Comparison of ENCODE assay signal across 1 fruit fly cellular context in the genomic region with DNA sequence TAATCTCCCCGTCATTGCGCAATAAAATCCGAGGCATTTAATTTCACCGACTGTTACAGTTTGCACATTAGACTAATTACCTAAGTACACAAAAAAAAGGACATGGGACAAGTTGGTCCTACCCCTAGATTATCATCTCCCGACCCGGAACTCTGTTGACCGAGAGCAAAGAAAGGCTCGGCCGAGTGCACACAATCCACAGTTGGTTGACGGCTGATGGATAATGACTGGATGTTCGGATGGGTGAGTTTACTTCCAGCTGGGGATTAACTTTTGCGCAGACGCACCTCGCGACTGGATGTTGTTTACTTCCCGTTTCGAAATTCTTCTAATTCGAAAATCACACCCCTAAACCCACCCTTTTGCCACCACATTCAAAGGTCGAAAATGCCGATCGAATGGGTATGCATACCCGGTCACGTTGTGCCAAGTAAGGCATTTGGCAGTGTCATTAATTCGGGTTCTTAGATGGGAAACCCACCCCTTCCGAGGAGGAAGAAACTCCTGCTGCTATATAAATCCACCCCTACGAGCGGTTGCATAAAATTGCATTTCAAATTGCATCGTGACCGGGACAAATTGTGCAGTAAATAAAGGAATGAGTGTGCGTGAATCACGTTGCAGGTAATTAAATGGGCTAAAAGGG.
A peak's percentile ranks its signal among the peaks of the same experiment; 100 is the strongest.
TF ChIP-seq lines count a peak whose summit lies in the region.

No protein-coding gene starts in this region.

TF ChIP-seq in whole organism, embryonic, 481 proteins besides CTCF, POLR2A, EP300 and RAD21 (continued from another document):
- TF ChIP-seq ewg (GFP tag; optimal IDR thresholded peaks at IDR 0.05; lab: Kevin White, UChicago) (peak; percentile 65), HHEX (GFP tag; optimal IDR thresholded peaks at IDR 0.05; lab: Kevin White, UChicago) (no peak), scrt (GFP tag; optimal IDR thresholded peaks at IDR 0.05; lab: Kevin White, UChicago) (peak; percentile 88), hth (optimal IDR thresholded peaks at IDR 0.05; lab: Kevin White, UChicago) (no peak), kni (GFP tag; optimal IDR thresholded peaks at IDR 0.05; lab: Kevin White, UChicago) (peak; percentile 32), dpn (GFP tag; optimal IDR thresholded peaks at IDR 0.05; lab: Kevin White, UChicago) (no peak), mam (GFP tag; optimal IDR thresholded peaks at IDR 0.05; lab: Kevin White, UChicago) (no peak), seq (GFP tag; IDR thresholded peaks at IDR 0.05; lab: Robert Waterston, UW) (peak; percentile 56; the same call in 1 of the 2 replicates), gsb-n (tag; optimal IDR thresholded peaks at IDR 0.05; lab: Kevin White, UChicago) (peak; percentile 86), Ets65A (GFP tag; lab: Kevin White, UChicago) (peak; percentile 60), CG6791 (GFP tag; IDR thresholded peaks at IDR 0.05; lab: Robert Waterston, UW; ENCODE audit: partially characterized antibody) (0 out of 3 replicates have a peak, but pooled peaks have one; percentile 35), CG15011 (GFP tag; optimal IDR thresholded peaks at IDR 0.05; lab: Kevin White, UChicago) (no peak), crc (GFP tag; optimal IDR thresholded peaks at IDR 0.05; lab: Kevin White, UChicago) (no peak)
